Fruit fly (Drosophila melanogaster) whole organism, pupa: Measurements from ENCODE around the gene Or85a.

Experiments used
- CG14655 ChIP-seq: fragments of 200-800 bp; sonication (Bioruptor generic); optimal IDR thresholded peaks from 3 replicates; lab custom pipeline; 2017; ENCODE audit warnings: mild to moderate bottlenecking, missing biosample characterization, missing genetic modification reagents, missing genetic modification characterization
- CG8301 ChIP-seq: fragments of 200-800 bp; sonication (Bioruptor generic); optimal IDR thresholded peaks from 2 replicates; lab custom pipeline; 2018; ENCODE audit warnings: missing biosample characterization, mild to moderate bottlenecking, missing genetic modification characterization
- CG9948 ChIP-seq: fragments of 200-800 bp; sonication (Bioruptor generic); optimal IDR thresholded peaks from 2 replicates; lab custom pipeline; 2018; ENCODE audit warnings: missing biosample characterization, mild to moderate bottlenecking, missing genetic modification characterization, moderate library complexity
- EcR ChIP-seq: fragments of 200-800 bp; sonication (Bioruptor generic); optimal IDR thresholded peaks from 3 replicates; lab custom pipeline; 2019; ENCODE audit warnings: missing biosample characterization, missing genetic modification characterization, mild to moderate bottlenecking, moderate library complexity, missing genetic modification reagents
- Pif1B ChIP-seq: fragments of 200-800 bp; sonication (Bioruptor generic); optimal IDR thresholded peaks from 3 replicates; lab custom pipeline; 2016; ENCODE audit warnings: missing biosample characterization, missing genetic modification characterization
- rn ChIP-seq: fragments of 200-800 bp; sonication (Bioruptor generic); IDR thresholded peaks from 2 replicates; pipeline ENCODE4 v1.3.6; 2022; ENCODE audit warnings: missing biosample characterization, missing genetic modification characterization

dm6 chr3R:8310678-8311077 is 10.9 kb upstream of the Or85a start, which contains the start of gene CG11693:
- TF ChIP-seq CG8301 (tag; lab: Kevin White, UChicago) (no peak), CG14655 (GFP tag; lab: Kevin White, UChicago) (no peak), Pif1B (no peak), EcR (GFP tag; lab: Kevin White, UChicago) (no peak), rn (no peak), CG9948 (tag; lab: Kevin White, UChicago) (no peak)
